Worm (Caenorhabditis elegans): ENCODE data around the gene W02F12.2.

DNA sequence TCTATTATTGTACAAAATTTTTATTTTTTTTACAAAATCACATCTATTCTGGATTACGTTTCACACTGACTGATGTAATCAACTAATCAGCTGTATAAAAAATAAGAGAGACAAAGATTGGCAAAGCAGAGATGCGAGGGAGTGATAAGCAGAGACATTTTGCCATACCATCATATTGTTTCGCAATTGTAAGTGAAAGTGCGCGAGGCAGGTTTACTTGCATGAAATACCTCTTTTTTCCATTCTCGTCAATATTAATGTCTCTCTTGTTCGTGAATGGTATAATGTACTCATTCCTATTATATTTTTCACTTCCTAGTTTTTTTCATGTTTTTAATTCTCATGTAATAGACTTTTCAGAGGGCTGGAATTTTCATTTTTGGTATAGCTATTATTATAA, 39.4 kb upstream of the W02F12.2 start:
- no peak for TF ChIP-seq lin-13 (GFP tag; optimal IDR thresholded peaks at IDR 0.05)
- no peak for TF ChIP-seq aly-2 (tag; optimal IDR thresholded peaks at IDR 0.05)
- no peak for TF ChIP-seq lsy-2 (tag; optimal IDR thresholded peaks at IDR 0.05)

Data from whole organism, L4 larva.